Worm (Caenorhabditis elegans) whole organism, late embryonic: ENCODE results near the gene pcrg-1.

Experiments
- C08G9.2 ChIP-seq: sonication (generic microtip); optimal IDR thresholded peaks from 2 replicates; lab custom pipeline; 2016; ENCODE audit warnings: mild to moderate bottlenecking, missing genetic modification characterization, moderate library complexity, missing compliant biosample characterization
- C38D4.7 ChIP-seq: fragments of 200-800 bp; sonication (Bioruptor generic); optimal IDR thresholded peaks from 2 replicates; lab custom pipeline; 2018; ENCODE audit warnings: mild to moderate bottlenecking, missing genetic modification characterization, moderate library complexity, missing compliant biosample characterization
- F13H6.1 ChIP-seq: sonication (generic microtip); optimal IDR thresholded peaks from 2 replicates; lab custom pipeline; 2016; ENCODE audit warnings: missing genetic modification characterization, missing compliant biosample characterization
- K02D7.2 ChIP-seq: sonication (generic microtip); optimal IDR thresholded peaks from 2 replicates; lab custom pipeline; 2017; ENCODE audit warnings: mild to moderate bottlenecking, missing genetic modification characterization, missing compliant biosample characterization
- K09A11.1 ChIP-seq: sonication (generic microtip); optimal IDR thresholded peaks from 2 replicates; lab custom pipeline; 2017; ENCODE audit warnings: antibody characterized with exemption, mild to moderate bottlenecking, missing genetic modification characterization, missing compliant biosample characterization; ENCODE audit not compliant: insufficient read depth
- T23F11.4 ChIP-seq: fragments of 200-800 bp; sonication (Bioruptor generic); optimal IDR thresholded peaks from 2 replicates; lab custom pipeline; 2018; ENCODE audit warnings: mild to moderate bottlenecking, missing genetic modification characterization, missing compliant biosample characterization
- ahr-1 ChIP-seq: sonication (generic microtip); optimal IDR thresholded peaks from 2 replicates; lab custom pipeline; 2016; ENCODE audit warnings: missing genetic modification characterization, missing compliant biosample characterization
- ama-1 ChIP-seq: fragments of 150-350 bp; optimal IDR thresholded peaks from 2 replicates; lab custom pipeline; 2014
- ceh-14 ChIP-seq: sonication (generic microtip); optimal IDR thresholded peaks from 2 replicates; lab custom pipeline; 2016; ENCODE audit warnings: missing genotype, missing genetic modification characterization, missing compliant biosample characterization
- ceh-18 ChIP-seq: sonication (generic microtip); optimal IDR thresholded peaks from 2 replicates; lab custom pipeline; 2016; ENCODE audit warnings: missing genetic modification characterization, missing compliant biosample characterization
- ceh-19 ChIP-seq: fragments of 200-800 bp; sonication (Bioruptor generic); optimal IDR thresholded peaks from 2 replicates; lab custom pipeline; 2018; ENCODE audit warnings: mild to moderate bottlenecking, missing genetic modification characterization, missing compliant biosample characterization
- ceh-2 ChIP-seq: sonication (generic microtip); optimal IDR thresholded peaks from 2 replicates; lab custom pipeline; 2016; ENCODE audit warnings: missing genotype, missing genetic modification characterization, missing compliant biosample characterization
- ceh-30 ChIP-seq: fragments of 150-350 bp; optimal IDR thresholded peaks from 2 replicates; lab custom pipeline; 2014; ENCODE audit warnings: missing biosample characterization, missing genetic modification characterization
- ceh-45 ChIP-seq: fragments of 200-800 bp; sonication (Bioruptor generic); IDR thresholded peaks from 2 replicates; pipeline ENCODE4 v1.3.6; 2022; ENCODE audit warnings: missing genetic modification reagents, missing genetic modification characterization, missing compliant biosample characterization
- ceh-48 ChIP-seq: sonication (generic microtip); optimal IDR thresholded peaks from 2 replicates; lab custom pipeline; 2016; ENCODE audit warnings: missing genetic modification characterization, inconsistent platforms, missing compliant biosample characterization
- ceh-9 ChIP-seq: sonication (generic microtip); optimal IDR thresholded peaks from 2 replicates; lab custom pipeline; 2016; ENCODE audit warnings: mild to moderate bottlenecking, missing genetic modification characterization, inconsistent platforms, missing compliant biosample characterization
- dve-1 ChIP-seq: sonication (generic microtip); optimal IDR thresholded peaks from 2 replicates; lab custom pipeline; 2017; ENCODE audit warnings: antibody characterized with exemption, mild to moderate bottlenecking, missing genetic modification characterization, missing compliant biosample characterization
- elt-2 ChIP-seq: sonication (generic microtip); optimal IDR thresholded peaks from 2 replicates; lab custom pipeline; 2016; ENCODE audit warnings: missing genetic modification reagents, missing genetic modification characterization, missing compliant biosample characterization
- elt-4 ChIP-seq: sonication (generic microtip); optimal IDR thresholded peaks from 2 replicates; lab custom pipeline; 2016; ENCODE audit warnings: missing genetic modification characterization, missing compliant biosample characterization
- ets-4 ChIP-seq: sonication (generic microtip); optimal IDR thresholded peaks from 2 replicates; lab custom pipeline; 2016; ENCODE audit warnings: missing genetic modification characterization, missing compliant biosample characterization
- fax-1 ChIP-seq: sonication (generic microtip); optimal IDR thresholded peaks from 2 replicates; lab custom pipeline; 2016; ENCODE audit warnings: missing genotype, missing genetic modification characterization, missing compliant biosample characterization
- fkh-10 ChIP-seq: fragments of 150-350 bp; optimal IDR thresholded peaks from 2 replicates; lab custom pipeline; 2014; ENCODE audit warnings: missing biosample characterization, missing genetic modification reagents, missing genetic modification characterization
- fkh-6 ChIP-seq: sonication (generic microtip); optimal IDR thresholded peaks from 2 replicates; lab custom pipeline; 2016; ENCODE audit warnings: missing genetic modification characterization, missing compliant biosample characterization
- gmeb-2 ChIP-seq: sonication (generic microtip); optimal IDR thresholded peaks from 2 replicates; lab custom pipeline; 2016; ENCODE audit warnings: missing genetic modification characterization, inconsistent platforms, missing compliant biosample characterization
- hlh-13 ChIP-seq: fragments of 200-800 bp; sonication (Bioruptor generic); optimal IDR thresholded peaks from 2 replicates; lab custom pipeline; 2018; ENCODE audit warnings: mild to moderate bottlenecking, missing genetic modification characterization, missing compliant biosample characterization
- hlh-15 ChIP-seq: sonication (generic microtip); optimal IDR thresholded peaks from 2 replicates; lab custom pipeline; 2016; ENCODE audit warnings: missing genetic modification characterization, missing compliant biosample characterization
- lim-6 ChIP-seq: sonication (generic microtip); optimal IDR thresholded peaks from 2 replicates; lab custom pipeline; 2016; ENCODE audit warnings: missing genetic modification characterization, missing compliant biosample characterization
- lin-11 ChIP-seq: fragments of 200-800 bp; sonication (Bioruptor generic); optimal IDR thresholded peaks from 2 replicates; lab custom pipeline; 2018; ENCODE audit warnings: mild to moderate bottlenecking, missing genetic modification characterization, missing compliant biosample characterization
- nhr-11 ChIP-seq: fragments of 150-350 bp; optimal IDR thresholded peaks from 2 replicates; lab custom pipeline; 2014; ENCODE audit warnings: missing biosample characterization, missing genetic modification characterization
- nhr-232 ChIP-seq: sonication (generic microtip); optimal IDR thresholded peaks from 2 replicates; lab custom pipeline; 2016; ENCODE audit warnings: missing genetic modification characterization, missing compliant biosample characterization
- npax-4 ChIP-seq: sonication (generic microtip); optimal IDR thresholded peaks from 2 replicates; lab custom pipeline; 2016; ENCODE audit warnings: missing genetic modification characterization, missing compliant biosample characterization
- pag-3 ChIP-seq: sonication (generic microtip); optimal IDR thresholded peaks from 2 replicates; lab custom pipeline; 2016; ENCODE audit warnings: missing compliant biosample characterization, missing genetic modification characterization, borderline replicate concordance
- pat-9 ChIP-seq: fragments of 200-800 bp; sonication (Bioruptor generic); optimal IDR thresholded peaks from 2 replicates; lab custom pipeline; 2018; ENCODE audit warnings: mild to moderate bottlenecking, missing genetic modification characterization, moderate library complexity, missing compliant biosample characterization
- pha-2 ChIP-seq: sonication (generic microtip); optimal IDR thresholded peaks from 2 replicates; lab custom pipeline; 2017; ENCODE audit warnings: mild to moderate bottlenecking, missing genetic modification characterization, missing compliant biosample characterization
- pqm-1 ChIP-seq: sonication (generic microtip); optimal IDR thresholded peaks from 2 replicates; lab custom pipeline; 2016; ENCODE audit warnings: missing genetic modification characterization, missing compliant biosample characterization
- pros-1 ChIP-seq: fragments of 150-350 bp; optimal IDR thresholded peaks from 2 replicates; lab custom pipeline; 2014; ENCODE audit warnings: missing biosample characterization, missing genetic modification reagents, missing genetic modification characterization
- ref-2 ChIP-seq: sonication (generic microtip); optimal IDR thresholded peaks from 2 replicates; lab custom pipeline; 2016; ENCODE audit warnings: missing genetic modification characterization, missing compliant biosample characterization
- rnt-1 ChIP-seq: sonication (generic microtip); optimal IDR thresholded peaks from 2 replicates; lab custom pipeline; 2016; ENCODE audit warnings: missing genetic modification characterization, missing compliant biosample characterization
- sdc-2 ChIP-seq: sonication (generic microtip); optimal IDR thresholded peaks from 2 replicates; lab custom pipeline; 2016; ENCODE audit warnings: missing genotype, missing genetic modification characterization, missing compliant biosample characterization
- sox-2 ChIP-seq: fragments of 200-800 bp; sonication (Bioruptor generic); IDR thresholded peaks from 2 replicates; pipeline ENCODE4 v1.3.6; 2022; ENCODE audit warnings: missing genetic modification reagents, missing genetic modification characterization, missing compliant biosample characterization
- sox-4 ChIP-seq: sonication (generic microtip); optimal IDR thresholded peaks from 2 replicates; lab custom pipeline; 2017; ENCODE audit warnings: mild to moderate bottlenecking, missing genetic modification characterization, inconsistent platforms, missing compliant biosample characterization
- tbx-2 ChIP-seq: sonication (generic microtip); optimal IDR thresholded peaks from 2 replicates; lab custom pipeline; 2016; ENCODE audit warnings: missing genetic modification characterization, missing compliant biosample characterization
- ttx-3 ChIP-seq: sonication (generic microtip); optimal IDR thresholded peaks from 2 replicates; lab custom pipeline; 2016; ENCODE audit warnings: missing genetic modification reagents, missing genetic modification characterization, missing compliant biosample characterization
- unc-3 ChIP-seq, 2 experiments: fragments of 200-800 bp in 1 of 2; sonication (Bioruptor generic) in 1 of 2; sonication (generic microtip) in 1 of 2; conservative IDR thresholded peaks in 1 of 2; optimal IDR thresholded peaks in 1 of 2; 2 replicates each; pipeline versions ENCODE4 v1.3.6 to Lab custom; 2016 to 2022; ENCODE audit warnings: missing compliant biosample characterization in 2 of 2, missing genetic modification characterization in 2 of 2, missing genetic modification reagents in 1 of 2
- unc-42 ChIP-seq: sonication (generic microtip); optimal IDR thresholded peaks from 2 replicates; lab custom pipeline; 2016; ENCODE audit warnings: missing genotype, missing genetic modification characterization, missing compliant biosample characterization
- unc-55 ChIP-seq: sonication (generic microtip); optimal IDR thresholded peaks from 2 replicates; lab custom pipeline; 2017; ENCODE audit warnings: missing biosample characterization, missing genetic modification reagents, missing genetic modification characterization
- unc-86 ChIP-seq: sonication (generic microtip); optimal IDR thresholded peaks from 2 replicates; lab custom pipeline; 2016; ENCODE audit warnings: missing genetic modification characterization, missing compliant biosample characterization
- zip-5 ChIP-seq: sonication (generic microtip); optimal IDR thresholded peaks from 2 replicates; lab custom pipeline; 2016; ENCODE audit warnings: missing genetic modification characterization, missing compliant biosample characterization

The pcrg-1 gene

DNA sequence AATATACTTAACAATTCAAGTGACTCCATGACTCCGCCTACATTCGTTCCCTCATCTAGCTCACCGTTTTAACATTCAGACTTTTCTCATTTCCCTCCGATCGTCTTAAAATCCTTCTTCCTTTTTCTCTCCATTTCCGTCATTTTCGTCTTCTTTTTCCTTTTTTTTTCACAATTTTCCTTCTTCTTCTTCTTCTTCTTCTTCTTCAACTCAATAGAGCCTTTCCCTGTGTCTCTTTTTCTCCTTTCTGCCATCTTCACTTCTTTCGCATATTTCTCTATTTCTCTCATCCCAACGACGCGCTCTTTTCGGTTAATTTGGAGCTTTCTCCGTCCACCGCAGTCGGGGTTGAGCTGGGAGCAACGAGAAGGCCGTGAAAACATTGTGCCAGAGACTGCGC, 17.7 kb upstream of the pcrg-1 start (continued):
- no peak for TF ChIP-seq ref-2 (tag; lab: Kevin White, UChicago)
- TF ChIP-seq nhr-11 (tag; lab: Kevin White, UChicago) = no peak
- TF ChIP-seq, all 69 proteins: peak for 7

DNA sequence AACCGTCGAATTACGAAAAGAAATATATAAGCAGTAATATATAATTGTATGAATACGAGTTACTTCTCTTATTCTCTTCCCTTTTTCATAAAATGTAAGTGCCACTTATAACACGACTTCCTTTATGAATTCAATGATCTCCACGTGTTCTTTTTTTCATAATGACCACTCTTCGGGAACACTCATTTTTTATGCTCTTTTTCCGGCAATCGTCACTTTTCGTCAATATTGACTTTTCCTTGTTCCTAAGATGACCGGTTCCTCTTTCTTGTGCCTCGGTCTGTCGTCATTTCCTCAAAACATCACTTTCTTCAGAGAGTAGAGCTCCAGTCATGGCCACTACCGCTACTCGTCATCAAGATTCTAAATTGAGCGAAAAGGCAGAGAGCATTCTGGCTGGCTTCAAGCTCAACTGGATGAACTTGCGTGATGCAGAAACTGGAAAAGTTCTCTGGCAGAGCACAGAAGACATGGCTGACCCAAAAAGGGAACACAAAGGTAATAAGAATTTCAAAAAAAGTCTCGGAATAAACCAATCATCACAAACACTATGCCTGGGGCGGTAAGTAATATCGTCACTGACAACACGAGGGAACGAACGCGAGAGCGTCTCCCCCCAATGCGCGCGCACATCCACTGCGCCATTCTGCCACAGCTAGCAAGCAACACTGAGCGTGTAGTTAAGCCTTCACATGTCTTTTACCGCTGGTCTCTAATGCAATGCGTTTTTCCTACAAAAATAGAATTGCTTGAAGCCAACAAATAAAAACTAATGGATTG, 16.7 kb upstream of the pcrg-1 start, which contains the start of gene pdl-1:
Gene pdl-1, plus strand, starts transcription at position 309 of the 780 bp plus-strand sequence.
- peak; percentile 76 for TF ChIP-seq ahr-1
- peak; percentile 91 for TF ChIP-seq unc-86 (tag; lab: Kevin White, UChicago)
- TF ChIP-seq ceh-48 (tag; lab: Kevin White, UChicago) = peak; percentile 85
- TF ChIP-seq K09A11.1 (tag; lab: Kevin White, UChicago) = peak; percentile 72
- peak; percentile 94 for TF ChIP-seq elt-2 (tag; lab: Kevin White, UChicago)
- TF ChIP-seq unc-42 (tag; lab: Kevin White, UChicago) = peak; percentile 74
- TF ChIP-seq ama-1 = no peak
- peak; percentile 94 for TF ChIP-seq hlh-13
- TF ChIP-seq ceh-2 (tag; lab: Kevin White, UChicago) = peak; percentile 90
- TF ChIP-seq zip-5 (tag; lab: Kevin White, UChicago) = peak; percentile 81
- peak; percentile 94 for TF ChIP-seq gmeb-2 (tag; lab: Kevin White, UChicago)
- peak; percentile 91 for TF ChIP-seq ref-2 (tag; lab: Kevin White, UChicago)
- peak; percentile 89 for TF ChIP-seq dve-1 (tag; lab: Kevin White, UChicago)
- TF ChIP-seq ceh-30 (tag; lab: Kevin White, UChicago) = peak; percentile 31
- TF ChIP-seq elt-4 (tag; lab: Kevin White, UChicago) = peak; percentile 84
- peak; percentile 91 for TF ChIP-seq fkh-6 (tag; lab: Kevin White, UChicago)
- TF ChIP-seq pros-1 (tag; lab: Kevin White, UChicago) = peak; percentile 83
- TF ChIP-seq sox-2 = peak; percentile 87
- peak; percentile 96 for TF ChIP-seq tbx-2
- TF ChIP-seq ceh-45 = peak; percentile 93
- peak; percentile 85 for TF ChIP-seq ceh-9 (tag; lab: Kevin White, UChicago)
- peak; percentile 82 for TF ChIP-seq pag-3 (tag; lab: Kevin White, UChicago)
- no peak for TF ChIP-seq unc-55 (GFP tag; lab: Kevin White, UChicago)
- peak; percentile 94 for TF ChIP-seq C38D4.7
- peak; percentile 92 for TF ChIP-seq nhr-232 (tag; lab: Kevin White, UChicago)
- peak; percentile 89 for TF ChIP-seq lin-11 (tag; lab: Kevin White, UChicago)
- peak; percentile 74 for TF ChIP-seq npax-4
- peak; percentile 87 for TF ChIP-seq sdc-2 (tag; lab: Kevin White, UChicago)
- peak; percentile 89 for TF ChIP-seq ceh-14 (tag; lab: Kevin White, UChicago)
- peak; percentile 94 for TF ChIP-seq sox-4 (tag; lab: Kevin White, UChicago)
- peak; percentile 96 for TF ChIP-seq ceh-19 (GFP tag; lab: Kevin White, UChicago)
- peak; percentile 79 for TF ChIP-seq F13H6.1
- peak; percentile 88 for TF ChIP-seq fax-1
- no peak for TF ChIP-seq nhr-11 (tag; lab: Kevin White, UChicago)
- TF ChIP-seq K02D7.2 = peak; percentile 90
- peak; percentile 89 for TF ChIP-seq ttx-3 (tag; lab: Kevin White, UChicago)
- TF ChIP-seq pqm-1 (tag; lab: Kevin White, UChicago) = peak; percentile 84
- TF ChIP-seq ets-4 (tag; lab: Kevin White, UChicago) = no peak
- TF ChIP-seq lim-6 = peak; percentile 61
- TF ChIP-seq C08G9.2 (tag; lab: Kevin White, UChicago) = peak; percentile 88
- TF ChIP-seq pha-2 = peak; percentile 91
- peak; percentile 91 for TF ChIP-seq unc-3 (GFP tag; conservative IDR thresholded peaks at IDR 0.05; lab: Robert Waterston, UW)
- TF ChIP-seq unc-3 (tag; optimal IDR thresholded peaks at IDR 0.05; lab: Kevin White, UChicago) = peak; percentile 93
- peak; percentile 89 for TF ChIP-seq hlh-15 (tag; lab: Kevin White, UChicago)
- TF ChIP-seq ceh-18 = peak; percentile 86
- TF ChIP-seq T23F11.4 (GFP tag; lab: Kevin White, UChicago) = peak; percentile 95
- TF ChIP-seq pat-9 = peak; percentile 93
- no peak for TF ChIP-seq fkh-10 (GFP tag; lab: Kevin White, UChicago)
- peak; percentile 89 for TF ChIP-seq rnt-1 (tag; lab: Kevin White, UChicago)
